Fruit fly (Drosophila melanogaster) whole organism, embryonic: ENCODE data around the gene Prx4.
A peak's percentile ranks its signal among the peaks of the same experiment; 100 is the strongest.

ENCODE experiments used
- Adf1 ChIP-seq: fragments of 200-800 bp; sonication (Bioruptor generic); IDR thresholded peaks from 2 replicates; pipeline ENCODE4 v1.3.6; 2022; ENCODE audit warnings: missing biosample characterization, missing genetic modification characterization
- Asciz ChIP-seq: fragments of 200-800 bp; sonication (Bioruptor generic); optimal IDR thresholded peaks from 2 replicates; lab custom pipeline; 2017; ENCODE audit warnings: missing biosample characterization, mild to moderate bottlenecking, missing genetic modification characterization, missing genetic modification reagents
- Bgb ChIP-seq: fragments of 200-800 bp; sonication (Bioruptor generic); IDR thresholded peaks from 2 replicates; pipeline ENCODE4 v1.3.6; 2022; ENCODE audit warnings: missing biosample characterization, missing genetic modification characterization; ENCODE audit not compliant: partially characterized antibody
- CG10462 ChIP-seq: fragments of 200-800 bp; sonication (Bioruptor generic); optimal IDR thresholded peaks from 2 replicates; lab custom pipeline; 2016; ENCODE audit warnings: missing biosample characterization, missing genetic modification characterization
- CG11398 ChIP-seq: fragments of 200-800 bp; sonication (Bioruptor generic); optimal IDR thresholded peaks from 2 replicates; lab custom pipeline; 2016; ENCODE audit warnings: missing biosample characterization, missing genetic modification characterization
- CG11695 ChIP-seq: fragments of 200-800 bp; sonication (Bioruptor generic); IDR thresholded peaks from 3 replicates; pipeline ENCODE4 v1.3.6; 2022; ENCODE audit warnings: missing biosample characterization, missing genetic modification characterization
- CG12155 ChIP-seq: fragments of 200-800 bp; sonication (Bioruptor generic); optimal IDR thresholded peaks from 3 replicates; lab custom pipeline; 2016; ENCODE audit warnings: missing biosample characterization, missing genetic modification characterization
- CG14014 ChIP-seq: fragments of 200-800 bp; sonication (Bioruptor generic); IDR thresholded peaks from 2 replicates; pipeline ENCODE4 v1.3.6; 2022; ENCODE audit warnings: missing biosample characterization, missing genetic modification characterization
- CG1647 ChIP-seq: fragments of 200-800 bp; sonication (Bioruptor generic); optimal IDR thresholded peaks from 3 replicates; lab custom pipeline; 2016; ENCODE audit warnings: missing biosample characterization, missing genetic modification characterization
- CG30431 ChIP-seq: fragments of 200-800 bp; sonication (Bioruptor generic); optimal IDR thresholded peaks from 2 replicates; lab custom pipeline; 2017; ENCODE audit warnings: missing biosample characterization, missing genetic modification characterization
- CG31365 ChIP-seq: fragments of 200-800 bp; sonication (Bioruptor generic); optimal IDR thresholded peaks from 2 replicates; lab custom pipeline; 2018; ENCODE audit warnings: missing biosample characterization, mild to moderate bottlenecking, missing genetic modification characterization
- CG3407 ChIP-seq: fragments of 200-800 bp; sonication (Bioruptor generic); optimal IDR thresholded peaks from 2 replicates; lab custom pipeline; 2018; ENCODE audit warnings: missing biosample characterization, mild to moderate bottlenecking, missing genetic modification characterization
- CG34224 ChIP-seq: fragments of 200-800 bp; sonication (Bioruptor generic); IDR thresholded peaks from 3 replicates; pipeline ENCODE4 v1.3.6; 2022; ENCODE audit warnings: missing biosample characterization, missing genetic modification characterization; ENCODE audit not compliant: partially characterized antibody
- CG3847 ChIP-seq: fragments of 200-800 bp; sonication (Bioruptor generic); IDR thresholded peaks from 2 replicates; pipeline ENCODE4 v1.3.6; 2022; ENCODE audit warnings: missing biosample characterization, missing genetic modification characterization
- CG3995 ChIP-seq: fragments of 200-800 bp; sonication (Bioruptor generic); optimal IDR thresholded peaks from 3 replicates; lab custom pipeline; 2016; ENCODE audit warnings: missing biosample characterization, missing genetic modification characterization
- CG6175 ChIP-seq: fragments of 200-800 bp; sonication (Bioruptor generic); IDR thresholded peaks from 3 replicates; pipeline ENCODE4 v1.3.6; 2022; ENCODE audit warnings: missing biosample characterization, missing genetic modification characterization
- CG8359 ChIP-seq: fragments of 200-800 bp; sonication (Bioruptor generic); optimal IDR thresholded peaks from 2 replicates; lab custom pipeline; 2017; ENCODE audit warnings: missing biosample characterization, mild to moderate bottlenecking, missing genetic modification characterization, borderline replicate concordance
- CG9215 ChIP-seq: fragments of 200-800 bp; sonication (Bioruptor generic); IDR thresholded peaks from 2 replicates; pipeline ENCODE4 v1.3.6; 2022; ENCODE audit warnings: missing biosample characterization, missing genetic modification characterization
- CG9609 ChIP-seq: fragments of 200-800 bp; sonication (Bioruptor generic); optimal IDR thresholded peaks from 3 replicates; lab custom pipeline; 2016; ENCODE audit warnings: missing biosample characterization, missing genetic modification characterization
- Dbx ChIP-seq: fragments of 200-800 bp; sonication (Bioruptor generic); IDR thresholded peaks from 3 replicates; pipeline ENCODE4 v1.3.6; 2022; ENCODE audit warnings: missing biosample characterization, missing genetic modification characterization
- Drgx ChIP-seq: fragments of 200-800 bp; sonication (Bioruptor generic); IDR thresholded peaks from 2 replicates; pipeline ENCODE4 v1.3.6; 2022; ENCODE audit warnings: missing biosample characterization, missing genetic modification characterization
- Hr3 ChIP-seq: fragments of 200-800 bp; sonication (Bioruptor generic); optimal IDR thresholded peaks from 3 replicates; lab custom pipeline; 2016; ENCODE audit warnings: missing biosample characterization, missing genetic modification characterization
- Hr78 ChIP-seq, 2 experiments: fragments of 200-800 bp in 1 of 2; fragments of >200 bp in 1 of 2; sonication (Bioruptor generic) in 1 of 2; optimal IDR thresholded peaks; 2 replicates each; lab custom pipeline; 2017 to 2019; ENCODE audit warnings: missing biosample characterization in 2 of 2, missing genetic modification characterization in 2 of 2, mild to moderate bottlenecking in 1 of 2, moderate library complexity in 1 of 2
- Jarid2 ChIP-seq: fragments of 200-800 bp; sonication (Bioruptor generic); optimal IDR thresholded peaks from 3 replicates; lab custom pipeline; 2017; ENCODE audit warnings: mild to moderate bottlenecking, missing biosample characterization, missing genetic modification reagents, missing genetic modification characterization
- NK7.1 ChIP-seq: fragments of 200-800 bp; sonication (Bioruptor generic); optimal IDR thresholded peaks from 3 replicates; lab custom pipeline; 2016; ENCODE audit warnings: missing biosample characterization, missing genetic modification characterization
- Ravus ChIP-seq: fragments of 200-800 bp; sonication (Bioruptor generic); IDR thresholded peaks from 2 replicates; pipeline ENCODE4 v1.3.6; 2022; ENCODE audit warnings: missing biosample characterization, missing genetic modification characterization
- Rx ChIP-seq: fragments of 200-800 bp; sonication (Bioruptor generic); IDR thresholded peaks from 2 replicates; pipeline ENCODE4 v1.3.6; 2022; ENCODE audit warnings: missing biosample characterization, missing genetic modification characterization
- Side ChIP-seq: fragments of 200-800 bp; sonication (Bioruptor generic); optimal IDR thresholded peaks from 2 replicates; lab custom pipeline; 2016; ENCODE audit warnings: missing biosample characterization, missing genetic modification characterization
- amos ChIP-seq: fragments of 200-800 bp; sonication (Bioruptor generic); IDR thresholded peaks from 2 replicates; pipeline ENCODE4 v1.3.6; 2022; ENCODE audit warnings: missing biosample characterization, missing genetic modification characterization; ENCODE audit not compliant: partially characterized antibody
- ash1 ChIP-seq: fragments of 200-800 bp; sonication (Bioruptor generic); optimal IDR thresholded peaks from 2 replicates; lab custom pipeline; 2018; ENCODE audit warnings: missing biosample characterization, mild to moderate bottlenecking, missing genetic modification characterization
- bab2 ChIP-seq: fragments of 200-800 bp; sonication (Bioruptor generic); optimal IDR thresholded peaks from 2 replicates; lab custom pipeline; 2016; ENCODE audit warnings: missing biosample characterization, missing genetic modification characterization
- chif ChIP-seq, 2 experiments: fragments of 200-800 bp; sonication (Bioruptor generic); optimal IDR thresholded peaks; 3 replicates each; lab custom pipeline; 2016; ENCODE audit warnings: missing biosample characterization in 2 of 2, missing genetic modification characterization in 2 of 2
- croc ChIP-seq: fragments of 200-800 bp; sonication (Bioruptor generic); conservative IDR thresholded peaks from 3 replicates; pipeline ENCODE4 v1.3.6; 2022; ENCODE audit warnings: missing biosample characterization, missing genetic modification characterization
- crol ChIP-seq: fragments of 200-800 bp; sonication (Bioruptor generic); IDR thresholded peaks from 2 replicates; pipeline ENCODE4 v1.3.6; 2022; ENCODE audit warnings: missing biosample characterization, missing genetic modification characterization
- ewg ChIP-seq: fragments of 200-800 bp; sonication (Bioruptor generic); optimal IDR thresholded peaks from 3 replicates; lab custom pipeline; 2017; ENCODE audit warnings: mild to moderate bottlenecking, missing biosample characterization, missing genetic modification reagents, missing genetic modification characterization
- fu2 ChIP-seq: fragments of 200-800 bp; sonication (Bioruptor generic); optimal IDR thresholded peaks from 2 replicates; lab custom pipeline; 2016; ENCODE audit warnings: missing biosample characterization, missing genetic modification characterization
- gce ChIP-seq: fragments of 200-800 bp; sonication (Bioruptor generic); IDR thresholded peaks from 3 replicates; pipeline ENCODE4 v1.3.6; 2022; ENCODE audit warnings: missing biosample characterization, missing genetic modification characterization
- ham ChIP-seq: fragments of 200-800 bp; sonication (Bioruptor generic); IDR thresholded peaks from 2 replicates; pipeline ENCODE4 v1.3.6; 2022; ENCODE audit warnings: missing biosample characterization, missing genetic modification characterization
- her ChIP-seq: fragments of 200-800 bp; sonication (Bioruptor generic); optimal IDR thresholded peaks from 2 replicates; lab custom pipeline; 2016; ENCODE audit warnings: missing biosample characterization, missing genetic modification characterization
- nerfin-1 ChIP-seq: fragments of 200-800 bp; sonication (Bioruptor generic); optimal IDR thresholded peaks from 3 replicates; lab custom pipeline; 2019; ENCODE audit warnings: missing biosample characterization, mild to moderate bottlenecking, missing genetic modification characterization, moderate library complexity
- odd ChIP-seq: fragments of 200-800 bp; sonication (Bioruptor generic); optimal IDR thresholded peaks from 2 replicates; lab custom pipeline; 2017; ENCODE audit warnings: missing biosample characterization, mild to moderate bottlenecking, missing genetic modification characterization
- pnt ChIP-seq: fragments of 200-800 bp; sonication (Bioruptor generic); optimal IDR thresholded peaks from 3 replicates; lab custom pipeline; 2016; ENCODE audit warnings: missing biosample characterization, missing genetic modification characterization
- ranshi ChIP-seq: fragments of 200-800 bp; sonication (Bioruptor generic); IDR thresholded peaks from 2 replicates; pipeline ENCODE4 v1.3.6; 2022; ENCODE audit warnings: missing biosample characterization, missing genetic modification characterization
- scrt ChIP-seq: fragments of 200-800 bp; sonication (Bioruptor generic); optimal IDR thresholded peaks from 2 replicates; lab custom pipeline; 2018; ENCODE audit warnings: missing biosample characterization, mild to moderate bottlenecking, missing genetic modification characterization, moderate library complexity
- sna ChIP-seq: fragments of 200-800 bp; sonication (Bioruptor generic); IDR thresholded peaks from 2 replicates; pipeline ENCODE4 v1.3.6; 2022; ENCODE audit warnings: missing biosample characterization, missing genetic modification characterization; ENCODE audit not compliant: partially characterized antibody
- so ChIP-seq: fragments of 200-800 bp; sonication (Bioruptor generic); IDR thresholded peaks from 3 replicates; pipeline ENCODE4 v1.3.6; 2022; ENCODE audit warnings: missing biosample characterization, missing genetic modification characterization
- sqz ChIP-seq: fragments of 200-800 bp; sonication (Bioruptor generic); optimal IDR thresholded peaks from 3 replicates; lab custom pipeline; 2018; ENCODE audit warnings: missing biosample characterization, mild to moderate bottlenecking, missing genetic modification characterization
- ssp ChIP-seq: fragments of 200-800 bp; sonication (Bioruptor generic); IDR thresholded peaks from 2 replicates; pipeline ENCODE4 v1.3.6; 2022; ENCODE audit warnings: missing biosample characterization, missing genetic modification characterization
- stc ChIP-seq: fragments of 200-800 bp; sonication (Bioruptor generic); IDR thresholded peaks from 2 replicates; pipeline ENCODE4 v1.3.6; 2022; ENCODE audit warnings: missing biosample characterization, missing genetic modification characterization
- tna ChIP-seq: fragments of 200-800 bp; sonication (Bioruptor generic); IDR thresholded peaks from 2 replicates; pipeline ENCODE4 v1.3.6; 2022; ENCODE audit warnings: missing biosample characterization, missing genetic modification characterization; ENCODE audit not compliant: partially characterized antibody
- trem ChIP-seq: fragments of 200-800 bp; optimal IDR thresholded peaks from 3 replicates; lab custom pipeline; 2019; ENCODE audit warnings: missing biosample characterization, mild to moderate bottlenecking, missing genetic modification characterization, moderate library complexity

Prx4 gene

dm6 chr3L:3045256-3045743 is 3.1 kb downstream of the Prx4 start (continued):
- TF ChIP-seq Adf1 (GFP tag; lab: Robert Waterston, UW) (no peak), Dbx (no peak), Asciz (GFP tag; lab: Kevin White, UChicago) (peak; percentile 50), CG6175 (GFP tag; lab: Robert Waterston, UW) (no peak), stc (peak; percentile 29; the same call in 1 of the 2 replicates), Bgb (GFP tag; lab: Robert Waterston, UW) (no peak), amos (GFP tag; lab: Robert Waterston, UW) (no peak), CG11695 (GFP tag; lab: Robert Waterston, UW) (peak; percentile 33; the same call in 1 of the 3 replicates), Rx (0 out of 2 replicates have a peak, but pooled peaks have one; percentile 4), bab2 (GFP tag; lab: Kevin White, UChicago) (no peak), fu2 (GFP tag; lab: Kevin White, UChicago) (no peak), NK7.1 (no peak), ash1 (GFP tag; lab: Kevin White, UChicago) (no peak), ham (GFP tag; lab: Robert Waterston, UW) (no peak), sna (no peak), Jarid2 (GFP tag; lab: Kevin White, UChicago) (no peak), chif (GFP tag; optimal IDR thresholded peaks at IDR 0.05; lab: Kevin White, UChicago) (no peak), odd (GFP tag; lab: Kevin White, UChicago) (peak; percentile 22), her (GFP tag; lab: Kevin White, UChicago) (no peak), trem (peak; percentile 38), CG34224 (no peak), CG14014 (GFP tag; lab: Robert Waterston, UW) (no peak), so (GFP tag; lab: Robert Waterston, UW) (no peak; the same call in 2 of the 3 replicates), CG3847 (GFP tag; lab: Robert Waterston, UW) (no peak), scrt (GFP tag; lab: Kevin White, UChicago) (no peak), tna (GFP tag; lab: Robert Waterston, UW) (no peak), CG30431 (no peak), pnt (GFP tag; lab: Kevin White, UChicago) (no peak), ewg (peak; percentile 29), croc (GFP tag; lab: Robert Waterston, UW) (no peak), gce (GFP tag; lab: Robert Waterston, UW) (no peak), CG31365 (tag; lab: Kevin White, UChicago) (no peak), CG9609 (GFP tag; lab: Kevin White, UChicago) (no peak), CG11398 (GFP tag; lab: Kevin White, UChicago) (no peak), sqz (GFP tag; lab: Kevin White, UChicago) (no peak), CG12155 (GFP tag; lab: Kevin White, UChicago) (peak; percentile 24), Ravus (no peak), CG1647 (GFP tag; lab: Kevin White, UChicago) (no peak), Hr78 (GFP tag; optimal IDR thresholded peaks at IDR 0.05; lab: Kevin White, UChicago) (no peak), CG9215 (GFP tag; lab: Robert Waterston, UW) (peak; percentile 5; the same call in 1 of the 2 replicates), CG8359 (GFP tag; lab: Kevin White, UChicago) (peak; percentile 16), Hr3 (GFP tag; lab: Kevin White, UChicago) (peak; percentile 35), CG3995 (GFP tag; lab: Kevin White, UChicago) (no peak), CG3407 (GFP tag; lab: Kevin White, UChicago) (no peak), nerfin-1 (tag; lab: Kevin White, UChicago) (no peak), ssp (GFP tag; lab: Robert Waterston, UW) (no peak), Side (GFP tag; lab: Kevin White, UChicago) (no peak), CG10462 (GFP tag; lab: Kevin White, UChicago) (no peak), Drgx (GFP tag; lab: Robert Waterston, UW) (peak; percentile 65; the same call in 1 of the 2 replicates), crol (GFP tag; lab: Robert Waterston, UW) (no peak), ranshi (GFP tag; lab: Robert Waterston, UW) (no peak)
